Worm (Caenorhabditis elegans) whole organism, late embryonic: ENCODE measurements around the gene got-2.2.

Experiments
- ceh-34 ChIP-seq: sonication (generic microtip); optimal IDR thresholded peaks from 2 replicates; lab custom pipeline; 2016; ENCODE audit warnings: mild to moderate bottlenecking, missing genetic modification characterization, missing compliant biosample characterization
- hlh-30 ChIP-seq: sonication (generic microtip); optimal IDR thresholded peaks from 2 replicates; lab custom pipeline; 2017; ENCODE audit warnings: antibody characterized with exemption, missing genetic modification characterization, missing compliant biosample characterization; ENCODE audit not compliant: insufficient read depth
- nhr-11 ChIP-seq: fragments of 150-350 bp; optimal IDR thresholded peaks from 2 replicates; lab custom pipeline; 2014; ENCODE audit warnings: missing biosample characterization, missing genetic modification characterization
- pqm-1 ChIP-seq: sonication (generic microtip); optimal IDR thresholded peaks from 2 replicates; lab custom pipeline; 2016; ENCODE audit warnings: missing genetic modification characterization, missing compliant biosample characterization
- unc-86 ChIP-seq: sonication (generic microtip); optimal IDR thresholded peaks from 2 replicates; lab custom pipeline; 2016; ENCODE audit warnings: missing genetic modification characterization, missing compliant biosample characterization
- ztf-16 ChIP-seq: sonication (generic microtip); optimal IDR thresholded peaks from 2 replicates; lab custom pipeline; 2017; ENCODE audit warnings: missing genetic modification characterization, missing compliant biosample characterization

- no peak for TF ChIP-seq ceh-34 (tag; lab: Kevin White, UChicago)
- no peak for TF ChIP-seq ztf-16 (tag; lab: Kevin White, UChicago)
- TF ChIP-seq pqm-1 (tag; lab: Kevin White, UChicago) = no peak
- no peak for TF ChIP-seq nhr-11
- no peak for TF ChIP-seq hlh-30 (tag; lab: Kevin White, UChicago)
- no peak for TF ChIP-seq unc-86 (tag; lab: Kevin White, UChicago)
Measured at ce11 chrX:6277252-6277651, 36.5 kb downstream of the got-2.2 start.
